Worm (Caenorhabditis elegans) whole organism, young adult: ENCODE measurements around the gene C25H3.7.

Experiments used
- B0261.1 ChIP-seq: sonication (generic microtip); optimal IDR thresholded peaks from 2 replicates; lab custom pipeline; 2016; ENCODE audit warnings: mild to moderate bottlenecking, missing genetic modification characterization, moderate library complexity, missing compliant biosample characterization
- fkh-3 ChIP-seq: sonication (generic microtip); optimal IDR thresholded peaks from 2 replicates; lab custom pipeline; 2016; ENCODE audit warnings: mild to moderate bottlenecking, missing genetic modification characterization, missing compliant biosample characterization

DNA sequence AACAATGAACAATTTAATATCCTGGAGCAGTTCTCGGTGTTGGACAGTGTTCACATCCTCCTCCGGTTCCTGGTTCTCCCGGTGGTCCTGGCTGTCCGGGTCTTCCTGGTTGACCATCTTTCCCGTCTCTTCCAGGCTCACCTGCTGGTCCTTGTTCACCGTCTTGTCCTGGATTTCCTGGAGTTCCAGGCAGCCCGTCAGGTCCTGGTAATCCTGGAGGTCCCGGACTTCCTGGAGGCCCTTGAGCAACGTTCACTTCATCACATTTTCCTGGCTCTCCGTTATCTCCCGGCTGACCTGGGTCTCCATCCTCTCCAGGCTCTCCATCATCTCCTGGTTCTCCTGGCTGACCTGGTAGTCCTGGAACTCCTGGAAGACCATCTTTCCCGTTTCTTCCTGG is 17.3 kb downstream of the C25H3.7 start:
- TF ChIP-seq B0261.1 (tag; lab: Kevin White, UChicago) (no peak), fkh-3 (tag; lab: Kevin White, UChicago) (no peak)
